Worm (Caenorhabditis elegans): ENCODE data around the gene ugt-53.

The ugt-53 gene

DNA sequence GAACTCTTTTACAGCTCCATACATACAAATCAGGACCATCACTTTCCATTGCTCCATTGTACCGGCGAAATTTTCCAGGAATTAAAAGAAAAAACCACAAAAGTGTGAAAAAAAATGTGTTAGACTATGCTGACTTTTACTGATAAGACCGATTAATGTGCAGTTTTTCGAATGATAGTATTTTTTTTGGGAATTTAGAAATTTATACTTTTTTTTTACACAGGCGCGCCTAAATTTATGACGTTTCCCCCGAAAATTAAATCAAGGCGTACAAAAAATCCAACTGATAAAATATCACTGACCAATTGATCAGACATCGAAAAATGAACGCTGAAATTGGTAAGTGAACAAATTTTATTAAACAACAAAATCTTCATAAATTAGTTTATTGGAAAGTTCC is 26.3 kb downstream of the ugt-53 start, which contains the start of gene folt-2 (continued):
- TF ChIP-seq rbr-2 (tag; optimal IDR thresholded peaks at IDR 0.05) (no peak), unc-62 (GFP tag; optimal IDR thresholded peaks at IDR 0.05 in 1 of 2) (no peak), unc-62 (tag; optimal IDR thresholded peaks at IDR 0.05) (no peak), nhr-6 (tag; optimal IDR thresholded peaks at IDR 0.05) (no peak), dve-1 (tag; optimal IDR thresholded peaks at IDR 0.05; ENCODE audit: insufficient read depth) (peak; percentile 74), Y48G9A.11 (GFP tag; IDR thresholded peaks at IDR 0.05) (no peak), ceh-32 (tag; optimal IDR thresholded peaks at IDR 0.05; ENCODE audit: poor library complexity) (no peak), ceh-28 (tag; optimal IDR thresholded peaks at IDR 0.05) (no peak), saeg-2 (GFP tag; IDR thresholded peaks at IDR 0.05) (no peak), ceh-82 (tag; optimal IDR thresholded peaks at IDR 0.05) (no peak), daf-12 (tag; optimal IDR thresholded peaks at IDR 0.05) (no peak), fos-1 (tag; optimal IDR thresholded peaks at IDR 0.05) (no peak), ZK546.5 (tag; optimal IDR thresholded peaks at IDR 0.05) (no peak), lir-3 (tag; optimal IDR thresholded peaks at IDR 0.05) (no peak), nhr-76 (tag; optimal IDR thresholded peaks at IDR 0.05) (no peak), Y105C5A.15 (GFP tag; IDR thresholded peaks at IDR 0.05) (no peak), daf-16 (GFP tag; optimal IDR thresholded peaks at IDR 0.05) (no peak), daf-16 (tag; optimal IDR thresholded peaks at IDR 0.05) (peak; percentile 48), spr-1 (tag; optimal IDR thresholded peaks at IDR 0.05) (no peak), pha-4 (GFP tag; IDR thresholded peaks at IDR 0.05) (no peak), pha-4 (tag; optimal IDR thresholded peaks at IDR 0.05) (no peak), ces-1 (GFP tag; optimal IDR thresholded peaks at IDR 0.05) (no peak)

DNA sequence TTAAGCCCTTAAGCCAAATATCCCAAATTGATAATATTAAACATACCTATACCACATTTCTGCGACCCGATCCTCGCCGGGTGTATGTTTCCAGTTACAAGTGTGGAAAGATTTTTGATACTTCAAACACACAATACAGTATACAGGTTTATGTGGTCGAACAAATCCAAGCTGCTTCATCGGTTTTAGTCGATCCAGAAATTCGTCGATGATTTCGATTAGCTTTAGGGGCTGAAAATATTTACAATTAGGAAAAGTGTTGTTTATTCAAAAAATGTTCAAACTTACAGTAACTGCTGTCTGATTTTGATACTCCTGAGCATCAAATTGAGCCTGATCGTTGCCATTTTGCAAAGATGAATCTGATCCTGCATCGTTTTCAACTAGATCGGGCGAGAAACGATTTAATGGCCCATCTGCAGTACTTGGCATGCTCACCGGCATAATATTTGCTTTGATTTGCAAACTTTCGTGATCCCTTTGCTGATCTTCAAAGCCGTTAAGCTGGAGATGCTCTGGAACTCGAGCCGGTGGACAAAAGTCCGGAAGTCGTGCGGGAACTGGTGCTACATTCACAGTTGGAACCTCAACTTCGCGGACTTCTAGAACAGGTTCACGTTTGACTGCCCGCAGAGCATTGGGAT is 27.2 kb downstream of the ugt-53 start:
- TF ChIP-seq aha-1 (tag), result peak; percentile 65
- TF ChIP-seq ztf-11 (tag; optimal IDR thresholded peaks at IDR 0.05), result no peak
- no peak for TF ChIP-seq nhr-237 (tag; optimal IDR thresholded peaks at IDR 0.05)
- TF ChIP-seq php-3 (GFP tag; IDR thresholded peaks at IDR 0.05), result 0 out of 2 replicates have a peak, but pooled peaks have one; percentile 13
- peak in 1 of 2 experiments; percentile 76 for TF ChIP-seq unc-62 (GFP tag; optimal IDR thresholded peaks at IDR 0.05 in 1 of 2)
- TF ChIP-seq unc-62 (tag; optimal IDR thresholded peaks at IDR 0.05), result no peak
- TF ChIP-seq dve-1 (tag; optimal IDR thresholded peaks at IDR 0.05; ENCODE audit: insufficient read depth), result no peak
- no peak for TF ChIP-seq mxl-3 (GFP tag; optimal IDR thresholded peaks at IDR 0.05)

DNA sequence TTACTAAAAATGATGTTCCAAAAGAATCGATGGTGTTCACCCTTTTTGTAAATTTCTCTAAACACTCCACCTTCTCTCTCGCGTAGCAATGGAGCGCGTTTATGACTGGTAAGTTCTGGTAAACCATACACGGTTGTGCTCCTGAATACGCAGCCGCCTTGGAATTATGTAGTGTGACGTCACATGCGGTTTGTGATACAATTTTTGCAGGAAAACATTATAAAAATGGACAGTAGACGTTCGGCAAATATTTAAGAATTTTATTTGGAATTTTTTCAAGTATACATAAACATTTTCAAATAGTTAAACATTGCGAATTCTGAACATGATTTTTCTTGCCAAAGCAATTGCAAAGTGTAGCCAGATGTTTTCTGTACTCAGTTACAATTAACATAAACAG is 28.4 kb downstream of the ugt-53 start, which contains the start of gene F37B4.10:
Gene F37B4.10, minus strand, starts transcription at position 101 of the 400 bp plus-strand sequence.
- no peak for TF ChIP-seq gei-8 (GFP tag; optimal IDR thresholded peaks at IDR 0.05)
- TF ChIP-seq zip-11 (GFP tag; IDR thresholded peaks at IDR 0.05), result no peak
- TF ChIP-seq nhr-77 (tag; optimal IDR thresholded peaks at IDR 0.05), result no peak
- TF ChIP-seq R02D3.7 (tag; optimal IDR thresholded peaks at IDR 0.05), result no peak
- peak in 1 of 2 experiments; percentile 82 for TF ChIP-seq unc-62 (GFP tag; optimal IDR thresholded peaks at IDR 0.05 in 1 of 2)
- TF ChIP-seq unc-62 (tag; optimal IDR thresholded peaks at IDR 0.05), result no peak
- TF ChIP-seq daf-16 (GFP tag; optimal IDR thresholded peaks at IDR 0.05), result no peak
- peak; percentile 16 for TF ChIP-seq daf-16 (tag; optimal IDR thresholded peaks at IDR 0.05)
- TF ChIP-seq set-16 (GFP tag; IDR thresholded peaks at IDR 0.05), result no peak
- no peak for TF ChIP-seq daf-8 (GFP tag; IDR thresholded peaks at IDR 0.05)
- peak; percentile 12 for TF ChIP-seq nhr-28 (tag; optimal IDR thresholded peaks at IDR 0.05)

DNA sequence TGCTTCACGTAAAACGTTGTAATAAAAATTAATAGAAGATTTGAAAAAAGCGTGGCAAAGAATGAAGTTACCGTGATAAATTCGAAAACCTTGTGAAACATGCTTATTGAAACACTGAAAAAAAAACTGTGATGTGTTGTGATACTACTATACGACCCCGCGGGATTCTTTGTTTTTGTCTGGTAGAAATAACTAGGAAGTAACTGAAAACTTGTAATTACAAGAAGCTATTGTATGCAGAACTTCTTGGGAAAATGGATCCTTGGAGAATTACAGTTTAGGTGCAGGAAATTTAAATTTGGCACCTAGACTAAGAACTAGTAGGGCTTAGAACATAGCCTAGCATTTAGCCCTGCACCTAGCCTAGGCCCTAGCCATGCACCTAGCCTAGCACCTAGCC is 30.7 kb downstream of the ugt-53 start, which contains the start of gene str-39:
Gene str-39, minus strand, starts transcription at position 101 of the 400 bp plus-strand sequence.
- TF ChIP-seq ceh-28 (tag; optimal IDR thresholded peaks at IDR 0.05) (no peak), aha-1 (tag) (peak; percentile 63), unc-130 (GFP tag; optimal IDR thresholded peaks at IDR 0.05) (no peak), dmd-8 (GFP tag; IDR thresholded peaks at IDR 0.05) (0 out of 2 replicates have a peak, but pooled peaks have one; percentile 47)

Measured in whole organism, L4 larva.